Worm (Caenorhabditis elegans): ENCODE data around the gene clc-1.

The clc-1 gene

DNA sequence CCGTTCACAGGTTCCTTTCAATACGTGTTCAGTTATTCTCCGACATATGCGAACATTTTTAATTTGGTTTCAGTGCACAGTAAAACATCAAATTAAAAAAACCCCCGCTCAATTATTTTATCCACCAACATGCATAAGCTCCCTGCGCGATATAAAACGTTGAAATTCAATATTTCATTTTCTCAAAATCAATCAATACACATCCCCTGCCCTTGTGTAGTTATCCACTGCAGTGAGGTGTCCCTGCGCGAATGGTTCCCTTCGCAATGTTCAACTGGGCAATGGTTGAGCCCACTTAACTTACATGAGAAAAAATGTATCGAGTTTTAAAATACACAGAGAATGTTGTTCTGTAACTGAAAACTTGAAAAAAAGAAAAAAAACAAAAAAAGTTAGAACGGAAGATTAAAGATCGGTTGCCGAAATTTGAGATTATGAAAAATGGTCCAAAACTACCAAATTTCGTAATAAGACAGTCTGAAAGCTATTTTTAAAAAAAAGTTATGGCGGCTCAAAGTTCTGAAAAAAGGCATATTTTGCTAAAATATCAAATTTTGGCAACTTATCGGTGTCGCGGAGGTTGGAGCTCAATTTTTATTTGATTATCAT is 46.8 kb downstream of the clc-1 start (continued):
- TF ChIP-seq hpl-2 (GFP tag; optimal IDR thresholded peaks at IDR 0.05) (peak; percentile 100), mef-2 (tag; optimal IDR thresholded peaks at IDR 0.05) (peak; percentile 95), lin-39 (tag; optimal IDR thresholded peaks at IDR 0.05) (peak; percentile 100), nhr-28 (tag; optimal IDR thresholded peaks at IDR 0.05) (peak; percentile 69), efl-3 (GFP tag; optimal IDR thresholded peaks at IDR 0.05) (peak; percentile 99), ets-5 (GFP tag; IDR thresholded peaks at IDR 0.05) (peak; percentile 98), nhr-90 (tag; optimal IDR thresholded peaks at IDR 0.05; ENCODE audit: poor library complexity) (peak; percentile 100)

DNA sequence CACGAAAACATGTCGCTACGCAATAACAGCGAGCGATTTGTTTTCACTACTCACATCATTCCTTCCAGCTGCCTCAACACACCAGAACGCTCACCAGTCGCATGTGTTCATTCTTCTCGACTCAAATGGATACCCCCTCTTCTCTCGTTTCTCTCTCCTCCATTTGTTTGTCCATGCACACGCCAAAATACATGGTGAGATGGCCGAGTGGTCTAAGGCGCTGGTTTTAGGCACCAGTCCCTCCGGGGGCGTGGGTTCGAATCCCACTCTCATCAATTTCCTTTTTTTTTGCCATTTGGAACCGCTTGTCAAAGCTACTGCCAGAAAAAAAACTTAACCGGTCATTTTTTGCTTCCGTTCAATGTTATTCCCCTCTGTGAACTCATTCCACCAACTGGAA is 48.2 kb downstream of the clc-1 start:
- TF ChIP-seq mep-1 (tag; optimal IDR thresholded peaks at IDR 0.05) (peak; percentile 55), efl-3 (GFP tag; optimal IDR thresholded peaks at IDR 0.05) (no peak), pax-3 (tag; optimal IDR thresholded peaks at IDR 0.05) (peak; percentile 43), ceh-82 (tag; optimal IDR thresholded peaks at IDR 0.05) (peak; percentile 56 to 78 (median 62)), mdl-1 (tag; optimal IDR thresholded peaks at IDR 0.05) (peak in 1 of 2 experiments; percentile 38), lin-35 (GFP tag; optimal IDR thresholded peaks at IDR 0.05) (peak; percentile 19 to 52), ets-5 (GFP tag; IDR thresholded peaks at IDR 0.05) (no peak), tlp-1 (tag; optimal IDR thresholded peaks at IDR 0.05) (no peak), egl-13 (tag; optimal IDR thresholded peaks at IDR 0.05) (peak; percentile 45), unc-62 (GFP tag; optimal IDR thresholded peaks at IDR 0.05) (no peak), unc-130 (tag; optimal IDR thresholded peaks at IDR 0.05) (peak; percentile 11), ceh-88 (GFP tag; IDR thresholded peaks at IDR 0.05) (no peak), nhr-71 (tag; optimal IDR thresholded peaks at IDR 0.05) (peak; percentile 72), lin-13 (GFP tag; optimal IDR thresholded peaks at IDR 0.05) (no peak), unc-86 (tag; optimal IDR thresholded peaks at IDR 0.05) (peak; percentile 36), skn-1 (tag; optimal IDR thresholded peaks at IDR 0.05) (peak; percentile 52), ceh-90 (tag; optimal IDR thresholded peaks at IDR 0.05) (no peak), lsy-2 (tag; optimal IDR thresholded peaks at IDR 0.05) (peak; percentile 10 to 20), Y116A8C.19 (tag; optimal IDR thresholded peaks at IDR 0.05; ENCODE audit: borderline replicate concordance) (no peak), grh-1 (GFP tag; IDR thresholded peaks at IDR 0.05) (peak; percentile 47; the same call in 1 of the 2 replicates), hlh-4 (tag; optimal IDR thresholded peaks at IDR 0.05) (no peak), snpc-4 (tag; optimal IDR thresholded peaks at IDR 0.05) (no peak), nhr-11 (tag; optimal IDR thresholded peaks at IDR 0.05) (no peak), fos-1 (tag; optimal IDR thresholded peaks at IDR 0.05) (peak; percentile 31), F16B12.6 (tag; optimal IDR thresholded peaks at IDR 0.05) (no peak), egl-27 (tag; optimal IDR thresholded peaks at IDR 0.05) (peak in 1 of 2 experiments; percentile 40), irx-1 (tag; optimal IDR thresholded peaks at IDR 0.05) (peak; percentile 27), alr-1 (tag; optimal IDR thresholded peaks at IDR 0.05; ENCODE audit: borderline replicate concordance) (no peak), C34B4.2 (tag; optimal IDR thresholded peaks at IDR 0.05) (no peak), ces-1 (GFP tag; optimal IDR thresholded peaks at IDR 0.05) (no peak), blmp-1 (tag; optimal IDR thresholded peaks at IDR 0.05) (no peak), ama-1 (optimal IDR thresholded peaks at IDR 0.05) (no peak), xbp-1 (tag; optimal IDR thresholded peaks at IDR 0.05) (peak; percentile 54), isw-1 (GFP tag; IDR thresholded peaks at IDR 0.05) (peak; percentile 42; the same call in 1 of the 2 replicates), nhr-237 (tag; optimal IDR thresholded peaks at IDR 0.05) (no peak), jun-1 (tag; optimal IDR thresholded peaks at IDR 0.05) (peak; percentile 68), elt-3 (tag; optimal IDR thresholded peaks at IDR 0.05) (peak in 1 of 6 experiments; percentile 49), unc-30 (tag; optimal IDR thresholded peaks at IDR 0.05) (no peak), pqm-1 (tag; optimal IDR thresholded peaks at IDR 0.05) (no peak), ztf-11 (tag; optimal IDR thresholded peaks at IDR 0.05) (peak in 1 of 2 experiments; percentile 50), hpl-2 (GFP tag; optimal IDR thresholded peaks at IDR 0.05) (no peak), lir-3 (tag; optimal IDR thresholded peaks at IDR 0.05; ENCODE audit: poor library complexity) (no peak), lin-39 (tag; optimal IDR thresholded peaks at IDR 0.05) (no peak), mab-9 (GFP tag; IDR thresholded peaks at IDR 0.05) (no peak; the same call in 1 of the 2 replicates), hlh-17 (GFP tag; optimal IDR thresholded peaks at IDR 0.05; ENCODE audit: borderline replicate concordance) (no peak), lin-14 (GFP tag; optimal IDR thresholded peaks at IDR 0.05) (peak; percentile 58)

Data from whole organism, L1 larva.